Worm (Caenorhabditis elegans): ENCODE data around the gene npr-39.
A peak's percentile ranks its signal among the peaks of the same experiment; 100 is the strongest.

npr-39 gene

DNA sequence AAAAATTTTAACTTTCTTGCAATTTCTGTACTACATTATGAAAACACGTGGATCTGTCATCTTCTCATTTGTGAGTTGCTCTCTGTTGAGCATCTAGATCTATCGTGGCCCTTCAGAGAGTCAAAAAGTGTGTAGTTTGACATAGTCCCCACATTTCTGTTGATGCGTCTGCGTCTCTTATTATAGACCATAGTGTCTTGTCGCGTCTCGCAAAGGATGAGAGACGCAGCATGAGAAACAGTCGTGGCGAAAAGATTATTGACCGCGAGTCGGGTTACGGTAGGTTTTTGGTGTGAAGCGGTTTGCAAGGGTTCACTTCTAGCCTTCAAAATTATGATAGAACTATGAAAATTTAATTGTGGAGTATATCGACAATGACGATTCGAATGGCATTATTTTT is 24.6 kb upstream of the npr-39 start:
- no peak for TF ChIP-seq set-16 (GFP tag; IDR thresholded peaks at IDR 0.05)
- peak; percentile 31 for TF ChIP-seq duxl-1 (tag; optimal IDR thresholded peaks at IDR 0.05; ENCODE audit: poor library complexity)
- no peak for TF ChIP-seq nhr-25 (tag; optimal IDR thresholded peaks at IDR 0.05; ENCODE audit: borderline replicate concordance, insufficient read depth)
- TF ChIP-seq F49E8.2 (tag; optimal IDR thresholded peaks at IDR 0.05; ENCODE audit: borderline replicate concordance), result no peak
- no peak for TF ChIP-seq fos-1 (tag; optimal IDR thresholded peaks at IDR 0.05)
- no peak for TF ChIP-seq cey-2 (tag; optimal IDR thresholded peaks at IDR 0.05; ENCODE audit: borderline replicate concordance, insufficient read depth)
- peak; percentile 49 for TF ChIP-seq dpl-1 (GFP tag; optimal IDR thresholded peaks at IDR 0.05)
- TF ChIP-seq unc-130 (GFP tag; optimal IDR thresholded peaks at IDR 0.05), result no peak
- no peak for TF ChIP-seq D1046.2 (GFP tag; IDR thresholded peaks at IDR 0.05)
- no peak for TF ChIP-seq ama-1 (optimal IDR thresholded peaks at IDR 0.05)
- peak; percentile 97 for TF ChIP-seq aha-1 (tag)
- TF ChIP-seq tag-97 (GFP tag; IDR thresholded peaks at IDR 0.05), result no peak
- peak; percentile 51 for TF ChIP-seq rbr-2 (tag; optimal IDR thresholded peaks at IDR 0.05)
- TF ChIP-seq pqm-1 (tag; optimal IDR thresholded peaks at IDR 0.05), result no peak
- peak; percentile 57 for TF ChIP-seq mxl-3 (GFP tag; optimal IDR thresholded peaks at IDR 0.05)
- no peak for TF ChIP-seq nhr-111 (GFP tag; optimal IDR thresholded peaks at IDR 0.05)
- no peak for TF ChIP-seq jun-1 (tag; optimal IDR thresholded peaks at IDR 0.05)
- TF ChIP-seq madf-9 (GFP tag; conservative IDR thresholded peaks at IDR 0.05), result no peak
- peak; percentile 87 to 97 for TF ChIP-seq lsy-2 (tag; optimal IDR thresholded peaks at IDR 0.05)
- no peak for TF ChIP-seq daf-16 (GFP tag; optimal IDR thresholded peaks at IDR 0.05)
- TF ChIP-seq daf-16 (tag; optimal IDR thresholded peaks at IDR 0.05), result peak; percentile 61
- TF ChIP-seq mdl-1 (tag; optimal IDR thresholded peaks at IDR 0.05), result peak; percentile 45 to 65
- no peak for TF ChIP-seq lin-38 (GFP tag; IDR thresholded peaks at IDR 0.05)
- peak; percentile 15 for TF ChIP-seq nhr-48 (tag; optimal IDR thresholded peaks at IDR 0.05)
- TF ChIP-seq ztf-7 (tag; optimal IDR thresholded peaks at IDR 0.05), result no peak
- TF ChIP-seq hlh-30 (tag; optimal IDR thresholded peaks at IDR 0.05; ENCODE audit: insufficient read depth), result peak; percentile 76
- peak; percentile 61 for TF ChIP-seq dmd-6 (GFP tag; IDR thresholded peaks at IDR 0.05)
- peak; percentile 49 for TF ChIP-seq nhr-28 (tag; optimal IDR thresholded peaks at IDR 0.05)
- no peak for TF ChIP-seq ceh-62 (tag; optimal IDR thresholded peaks at IDR 0.05)
- TF ChIP-seq zip-11 (GFP tag; IDR thresholded peaks at IDR 0.05), result no peak
- no peak for TF ChIP-seq daf-8 (GFP tag; IDR thresholded peaks at IDR 0.05)
- TF ChIP-seq unc-62 (GFP tag; optimal IDR thresholded peaks at IDR 0.05 in 1 of 2), result peak in 1 of 2 experiments; percentile 97
- TF ChIP-seq unc-62 (tag; optimal IDR thresholded peaks at IDR 0.05), result no peak
- TF ChIP-seq sdz-12 (GFP tag; optimal IDR thresholded peaks at IDR 0.05), result no peak
- no peak for TF ChIP-seq lin-39 (tag; optimal IDR thresholded peaks at IDR 0.05)
- peak; percentile 33 for TF ChIP-seq ceh-28 (tag; optimal IDR thresholded peaks at IDR 0.05)
- TF ChIP-seq lim-7 (GFP tag; IDR thresholded peaks at IDR 0.05), result no peak
- TF ChIP-seq lin-1 (GFP tag; IDR thresholded peaks at IDR 0.05), result no peak
- TF ChIP-seq hif-1 (tag; optimal IDR thresholded peaks at IDR 0.05), result peak in 1 of 2 experiments; percentile 47
- no peak for TF ChIP-seq F37D6.2 (tag; optimal IDR thresholded peaks at IDR 0.05)
- peak; percentile 46 for TF ChIP-seq nhr-11 (tag; optimal IDR thresholded peaks at IDR 0.05)
- peak; percentile 10 for TF ChIP-seq spr-1 (tag; optimal IDR thresholded peaks at IDR 0.05)
- no peak for TF ChIP-seq F10B5.3 (tag; optimal IDR thresholded peaks at IDR 0.05)
- TF ChIP-seq dmd-9 (GFP tag; IDR thresholded peaks at IDR 0.05), result no peak
- TF ChIP-seq ceh-20 (GFP tag; IDR thresholded peaks at IDR 0.05), result peak; percentile 71
- no peak for TF ChIP-seq lin-13 (GFP tag; optimal IDR thresholded peaks at IDR 0.05)
- TF ChIP-seq zip-2 (tag; optimal IDR thresholded peaks at IDR 0.05), result no peak
- TF ChIP-seq nhr-76 (tag; optimal IDR thresholded peaks at IDR 0.05), result no peak
- TF ChIP-seq arid-1 (GFP tag; conservative IDR thresholded peaks at IDR 0.05), result peak; percentile 42; the same call in 1 of the 2 replicates
- no peak for TF ChIP-seq nhr-237 (tag; optimal IDR thresholded peaks at IDR 0.05)
- TF ChIP-seq ceh-82 (tag; optimal IDR thresholded peaks at IDR 0.05), result no peak
- TF ChIP-seq egl-27 (tag; optimal IDR thresholded peaks at IDR 0.05), result no peak
- no peak for TF ChIP-seq R02D3.7 (tag; optimal IDR thresholded peaks at IDR 0.05)

Measured in whole organism, L4 larva.